Fruit fly (Drosophila melanogaster): Measurements from ENCODE around the gene mRpL38.

DNA sequence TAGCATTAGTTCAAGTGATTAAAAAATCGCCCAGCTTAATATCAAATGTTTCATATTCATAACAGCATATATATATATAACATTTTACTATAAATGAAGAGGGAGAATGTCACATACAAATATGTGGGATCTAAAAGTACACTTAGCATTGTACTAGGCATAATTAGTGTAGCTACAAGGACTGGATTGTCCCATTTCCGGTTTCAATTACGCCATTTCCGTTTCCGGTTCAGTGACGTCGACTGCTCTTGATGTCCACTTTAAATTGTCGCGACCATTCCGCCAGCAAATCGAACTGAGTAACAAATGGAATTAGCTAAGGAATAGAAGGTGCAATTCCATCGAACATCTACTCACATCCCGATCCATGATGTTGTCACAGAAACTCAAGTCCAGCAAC, 8.4 kb downstream of the mRpL38 start:
- TF ChIP-seq psq (optimal IDR thresholded peaks at IDR 0.05) (no peak), ttk (optimal IDR thresholded peaks at IDR 0.05) (no peak), insv (optimal IDR thresholded peaks at IDR 0.05) (no peak), h (optimal IDR thresholded peaks at IDR 0.05) (no peak), Myc (optimal IDR thresholded peaks at IDR 0.05) (no peak), Sin3A (optimal IDR thresholded peaks at IDR 0.05) (no peak)
